Fruit fly (Drosophila melanogaster) whole organism, embryonic: ENCODE results near the gene CG13049.

Experiments used
- Awh ChIP-seq: fragments of 200-800 bp; sonication (Bioruptor generic); IDR thresholded peaks from 2 replicates; pipeline ENCODE4, ENCODE4 v1.3.6; 2022; ENCODE audit warnings: missing biosample characterization, missing genetic modification characterization
- BEAF-32 ChIP-seq: fragments of 200-800 bp; sonication (Bioruptor generic); optimal IDR thresholded peaks from 3 replicates; lab custom pipeline; 2017; ENCODE audit warnings: missing biosample characterization, missing genetic modification characterization, mild to moderate bottlenecking, moderate library complexity, missing genetic modification reagents
- CG10959 ChIP-seq: fragments of 200-800 bp; sonication (Bioruptor generic); IDR thresholded peaks from 2 replicates; pipeline ENCODE4 v1.3.6; 2022; ENCODE audit warnings: missing biosample characterization, missing genetic modification characterization
- CG11456 ChIP-seq: fragments of 200-800 bp; sonication (Bioruptor generic); IDR thresholded peaks from 3 replicates; pipeline ENCODE4 v1.3.6; 2022; ENCODE audit warnings: missing biosample characterization, missing genetic modification characterization
- CG2116 ChIP-seq: fragments of 200-800 bp; sonication (Bioruptor generic); optimal IDR thresholded peaks from 3 replicates; lab custom pipeline; 2018; ENCODE audit warnings: missing biosample characterization, mild to moderate bottlenecking, missing genetic modification characterization
- CG2889 ChIP-seq: fragments of 200-800 bp; sonication (Bioruptor generic); IDR thresholded peaks from 3 replicates; pipeline ENCODE4 v1.3.6; 2022; ENCODE audit warnings: missing biosample characterization, missing genetic modification characterization
- CG30020 ChIP-seq: fragments of 200-800 bp; optimal IDR thresholded peaks from 2 replicates; lab custom pipeline; 2019; ENCODE audit warnings: missing biosample characterization, mild to moderate bottlenecking, missing genetic modification characterization, moderate library complexity
- CG31388 ChIP-seq: fragments of 200-800 bp; sonication (Bioruptor generic); optimal IDR thresholded peaks from 2 replicates; lab custom pipeline; 2016; ENCODE audit warnings: missing biosample characterization, missing genetic modification characterization
- CG3281 ChIP-seq: fragments of 200-800 bp; sonication (Bioruptor generic); optimal IDR thresholded peaks from 3 replicates; lab custom pipeline; 2017; ENCODE audit warnings: missing biosample characterization, mild to moderate bottlenecking, missing genetic modification characterization
- CG3847 ChIP-seq: fragments of 200-800 bp; sonication (Bioruptor generic); IDR thresholded peaks from 2 replicates; pipeline ENCODE4 v1.3.6; 2022; ENCODE audit warnings: missing biosample characterization, missing genetic modification characterization
- CG3995 ChIP-seq: fragments of 200-800 bp; sonication (Bioruptor generic); optimal IDR thresholded peaks from 3 replicates; lab custom pipeline; 2016; ENCODE audit warnings: missing biosample characterization, missing genetic modification characterization
- CG6175 ChIP-seq: fragments of 200-800 bp; sonication (Bioruptor generic); IDR thresholded peaks from 3 replicates; pipeline ENCODE4 v1.3.6; 2022; ENCODE audit warnings: missing biosample characterization, missing genetic modification characterization
- CG6254 ChIP-seq: fragments of 200-800 bp; sonication (Bioruptor generic); optimal IDR thresholded peaks from 3 replicates; lab custom pipeline; 2017; ENCODE audit warnings: mild to moderate bottlenecking, missing biosample characterization, missing genetic modification reagents, missing genetic modification characterization
- CG7271 ChIP-seq: fragments of 200-800 bp; sonication (Bioruptor generic); optimal IDR thresholded peaks from 2 replicates; lab custom pipeline; 2018; ENCODE audit warnings: missing biosample characterization, mild to moderate bottlenecking, missing genetic modification characterization, moderate library complexity
- CG7357 ChIP-seq: fragments of 200-800 bp; sonication (Bioruptor generic); IDR thresholded peaks from 3 replicates; pipeline ENCODE4 v1.3.6; 2022; ENCODE audit warnings: missing biosample characterization, missing genetic modification characterization
- CG9609 ChIP-seq: fragments of 200-800 bp; sonication (Bioruptor generic); optimal IDR thresholded peaks from 3 replicates; lab custom pipeline; 2016; ENCODE audit warnings: missing biosample characterization, missing genetic modification characterization
- D19B ChIP-seq: fragments of 200-800 bp; sonication (Bioruptor generic); optimal IDR thresholded peaks from 2 replicates; lab custom pipeline; 2017; ENCODE audit warnings: missing biosample characterization, mild to moderate bottlenecking, missing genetic modification characterization
- Fer1 ChIP-seq: fragments of 200-800 bp; sonication (Bioruptor generic); optimal IDR thresholded peaks from 2 replicates; lab custom pipeline; 2017; ENCODE audit warnings: missing biosample characterization, mild to moderate bottlenecking, missing genetic modification characterization
- GATAe ChIP-seq: fragments of 200-800 bp; sonication (Bioruptor generic); conservative IDR thresholded peaks from 2 replicates; pipeline ENCODE4 v1.3.6; 2022; ENCODE audit warnings: missing biosample characterization, missing genetic modification characterization
- Gug ChIP-seq: fragments of 200-800 bp; sonication (Bioruptor generic); IDR thresholded peaks from 4 replicates; pipeline ENCODE4 v1.3.6; 2022; ENCODE audit warnings: missing biosample characterization, missing genetic modification characterization
- Lhr ChIP-seq: fragments of 200-800 bp; sonication (Bioruptor generic); optimal IDR thresholded peaks from 3 replicates; lab custom pipeline; 2017; ENCODE audit warnings: mild to moderate bottlenecking, missing biosample characterization, missing genetic modification reagents, missing genetic modification characterization
- Mrtf ChIP-seq: fragments of 200-800 bp; sonication (Bioruptor generic); IDR thresholded peaks from 3 replicates; pipeline ENCODE4 v1.3.6; 2022; ENCODE audit warnings: missing biosample characterization, missing genetic modification characterization
- PHDP ChIP-seq: fragments of 200-800 bp; sonication (Bioruptor generic); optimal IDR thresholded peaks from 3 replicates; lab custom pipeline; 2018; ENCODE audit warnings: missing biosample characterization, mild to moderate bottlenecking, missing genetic modification characterization, moderate library complexity
- Rfx ChIP-seq: fragments of 200-800 bp; sonication (Bioruptor generic); IDR thresholded peaks from 2 replicates; pipeline ENCODE4 v1.3.6; 2022; ENCODE audit warnings: missing biosample characterization, missing genetic modification characterization
- ase ChIP-seq: fragments of 200-800 bp; sonication (Bioruptor generic); IDR thresholded peaks from 3 replicates; pipeline ENCODE4 v1.3.6; 2022; ENCODE audit warnings: missing biosample characterization, missing genetic modification characterization
- cad ChIP-seq: fragments of >200 bp; optimal IDR thresholded peaks from 2 replicates; lab custom pipeline; 2017; ENCODE audit warnings: missing biosample characterization, missing genetic modification characterization
- ci ChIP-seq: fragments of 200-800 bp; sonication (Bioruptor generic); IDR thresholded peaks from 3 replicates; pipeline ENCODE4 v1.3.6; 2022; ENCODE audit warnings: missing biosample characterization, missing genetic modification characterization
- crc ChIP-seq: fragments of 200-800 bp; sonication (Bioruptor generic); optimal IDR thresholded peaks from 2 replicates; lab custom pipeline; 2016; ENCODE audit warnings: missing biosample characterization, missing genetic modification characterization
- fd96Cb ChIP-seq: fragments of 200-800 bp; sonication (Bioruptor generic); optimal IDR thresholded peaks from 2 replicates; lab custom pipeline; 2018; ENCODE audit warnings: missing biosample characterization, mild to moderate bottlenecking, missing genetic modification characterization, moderate library complexity
- gcm2 ChIP-seq: fragments of 200-800 bp; sonication (Bioruptor generic); optimal IDR thresholded peaks from 2 replicates; lab custom pipeline; 2016; ENCODE audit warnings: missing biosample characterization, missing genetic modification characterization
- lmd ChIP-seq: fragments of 200-800 bp; sonication (Bioruptor generic); IDR thresholded peaks from 2 replicates; pipeline ENCODE4 v1.3.6; 2022; ENCODE audit warnings: missing biosample characterization, missing genetic modification characterization
- nmo ChIP-seq: fragments of 200-800 bp; sonication (Bioruptor generic); optimal IDR thresholded peaks from 2 replicates; lab custom pipeline; 2018; ENCODE audit warnings: missing biosample characterization, mild to moderate bottlenecking, missing genetic modification characterization, moderate library complexity
- pzg ChIP-seq: fragments of 200-800 bp; sonication (Bioruptor generic); optimal IDR thresholded peaks from 3 replicates; lab custom pipeline; 2018; ENCODE audit warnings: missing biosample characterization, mild to moderate bottlenecking, missing genetic modification characterization, moderate library complexity
- run ChIP-seq: fragments of 200-800 bp; sonication (Bioruptor generic); optimal IDR thresholded peaks from 3 replicates; lab custom pipeline; 2018; ENCODE audit warnings: missing biosample characterization, mild to moderate bottlenecking, missing genetic modification characterization
- sqz ChIP-seq: fragments of 200-800 bp; sonication (Bioruptor generic); optimal IDR thresholded peaks from 3 replicates; lab custom pipeline; 2018; ENCODE audit warnings: missing biosample characterization, mild to moderate bottlenecking, missing genetic modification characterization
- stc ChIP-seq: fragments of 200-800 bp; sonication (Bioruptor generic); IDR thresholded peaks from 2 replicates; pipeline ENCODE4 v1.3.6; 2022; ENCODE audit warnings: missing biosample characterization, missing genetic modification characterization
- tin ChIP-seq: fragments of 200-800 bp; sonication (Bioruptor generic); optimal IDR thresholded peaks from 3 replicates; lab custom pipeline; 2016; ENCODE audit warnings: missing biosample characterization, missing genetic modification characterization
- unpg ChIP-seq: fragments of 200-800 bp; sonication (Bioruptor generic); optimal IDR thresholded peaks from 3 replicates; lab custom pipeline; 2018; ENCODE audit warnings: missing biosample characterization, mild to moderate bottlenecking, missing genetic modification characterization, moderate library complexity

The CG13049 gene

DNA sequence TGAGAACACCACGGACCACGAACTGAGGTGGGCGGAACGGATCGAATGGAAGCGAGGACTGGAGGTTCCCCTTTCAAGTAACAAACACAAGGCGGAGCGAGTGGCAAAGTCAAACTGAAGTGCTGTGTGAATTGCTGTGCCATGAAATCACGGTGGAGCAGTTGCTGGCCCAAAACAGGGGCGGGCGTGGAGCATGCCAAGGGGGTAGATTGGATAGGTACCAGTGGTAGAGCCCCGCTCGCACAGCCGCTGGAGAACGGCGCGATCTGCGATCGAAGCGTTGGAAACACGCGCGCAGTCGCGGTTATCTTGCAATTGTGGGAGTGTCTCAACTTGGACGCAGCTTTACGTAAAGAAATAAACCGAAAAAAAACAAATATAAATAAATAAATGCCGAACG lies 46.0 kb upstream of the CG13049 start, which contains the start of gene CG13038 (continued):
- TF ChIP-seq Rfx (GFP tag; lab: Robert Waterston, UW) (peak; percentile 48; the same call in 1 of the 2 replicates), nmo (GFP tag; lab: Kevin White, UChicago) (no peak), Mrtf (0 out of 3 replicates have a peak, but pooled peaks have one; percentile 29), ase (0 out of 3 replicates have a peak, but pooled peaks have one; percentile 18), CG6175 (GFP tag; lab: Robert Waterston, UW) (0 out of 3 replicates have a peak, but pooled peaks have one; percentile 23), CG11456 (GFP tag; lab: Robert Waterston, UW) (0 out of 3 replicates have a peak, but pooled peaks have one; percentile 24), D19B (no peak), ci (GFP tag; lab: Robert Waterston, UW) (0 out of 3 replicates have a peak, but pooled peaks have one; percentile 19), GATAe (no peak), CG9609 (GFP tag; lab: Kevin White, UChicago) (no peak), CG6254 (GFP tag; lab: Kevin White, UChicago) (no peak), lmd (peak; percentile 13; the same call in 1 of the 2 replicates), sqz (GFP tag; lab: Kevin White, UChicago) (peak; percentile 6), crc (no peak), fd96Cb (no peak), CG3847 (GFP tag; lab: Robert Waterston, UW) (no peak), CG31388 (GFP tag; lab: Kevin White, UChicago) (no peak)

DNA sequence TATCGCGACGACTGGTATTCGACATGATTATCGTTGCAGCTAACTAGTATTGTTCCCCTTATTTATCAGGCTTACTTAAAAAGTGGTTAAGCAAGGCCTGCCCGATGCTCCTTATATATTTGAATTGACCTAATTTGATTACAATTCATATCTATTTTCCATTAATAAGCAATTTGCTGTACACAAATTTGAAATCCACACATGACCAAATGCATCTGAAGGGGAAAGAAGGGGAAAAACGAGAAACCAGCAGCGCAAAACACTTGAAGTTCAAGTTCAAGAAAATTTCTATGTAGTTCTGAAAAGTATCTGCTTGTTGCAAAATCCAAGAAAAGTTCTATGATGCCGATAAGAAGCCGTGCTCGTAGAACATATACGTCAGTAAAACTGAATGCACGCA lies 44.9 kb upstream of the CG13049 start, which contains the start of the genes CG13040 and CG13039:
TSS of gene CG13040 (minus strand) at position 101 of the 400 bp plus-strand sequence.
TSS of gene CG13039 (minus strand) at position 106 of the 400 bp plus-strand sequence.
- TF ChIP-seq gcm2 (GFP tag; lab: Kevin White, UChicago): no peak
- TF ChIP-seq unpg (GFP tag; lab: Kevin White, UChicago): no peak

DNA sequence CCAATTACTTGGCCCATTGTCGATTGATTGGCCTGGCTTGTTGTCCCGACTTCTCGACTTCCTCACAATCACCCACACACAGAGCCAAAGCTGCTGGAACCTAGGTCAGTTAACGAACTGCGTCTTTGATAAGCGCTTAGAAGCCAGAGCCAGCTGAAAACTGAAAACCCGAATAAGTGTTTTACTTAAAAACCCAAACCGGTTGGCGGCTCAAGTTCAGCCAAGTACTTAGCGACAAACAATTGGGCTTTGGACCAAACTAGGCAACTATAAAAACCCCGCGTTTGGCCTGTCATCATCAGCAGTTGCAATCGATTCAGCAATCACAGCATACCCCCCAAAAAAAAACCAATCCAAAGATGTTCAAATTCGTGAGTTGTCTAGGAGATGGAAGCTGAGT lies 41.6 kb upstream of the CG13049 start, which contains the start of gene CG13059:
TSS of gene CG13059 (plus strand) at position 301 of the 400 bp plus-strand sequence.
- TF ChIP-seq CG30020 (tag; lab: Kevin White, UChicago): no peak
- TF ChIP-seq CG7271 (tag; lab: Kevin White, UChicago): no peak
- TF ChIP-seq tin: no peak
- TF ChIP-seq Lhr (GFP tag; lab: Kevin White, UChicago): no peak
- no peak for TF ChIP-seq PHDP (tag; lab: Kevin White, UChicago)
- no peak for TF ChIP-seq Gug (GFP tag; lab: Robert Waterston, UW)
- TF ChIP-seq CG31388 (GFP tag; lab: Kevin White, UChicago): no peak
- no peak for TF ChIP-seq BEAF-32 (GFP tag; lab: Kevin White, UChicago)
- no peak for TF ChIP-seq Fer1 (GFP tag; lab: Kevin White, UChicago)
- TF ChIP-seq CG7357 (GFP tag; lab: Robert Waterston, UW): no peak
- no peak for TF ChIP-seq CG3995
- no peak for TF ChIP-seq run (tag; lab: Kevin White, UChicago)
- TF ChIP-seq pzg (GFP tag; lab: Kevin White, UChicago): no peak
- no peak for TF ChIP-seq CG3281 (GFP tag; lab: Kevin White, UChicago)
- TF ChIP-seq CG10959: no peak

dm6 chr3L:16321172-16321571 lies 39.4 kb upstream of the CG13049 start, which contains the start of gene CG42718:
TSS of gene CG42718 (minus strand) at chr3L:16321272.
- TF ChIP-seq stc (GFP tag; lab: Robert Waterston, UW) (no peak), CG2116 (no peak), cad (GFP tag; lab: Kevin White, UChicago) (no peak), CG2889 (GFP tag; lab: Robert Waterston, UW) (no peak), Awh (no peak)
